Worm (Caenorhabditis elegans) whole organism, mixed stage, embryonic: Measurements from ENCODE around the gene T22E5.1.

Experiments used
- blmp-1 ChIP-seq: fragments of 150-350 bp; optimal IDR thresholded peaks from 2 replicates; lab custom pipeline; 2014; ENCODE audit warnings: missing biosample characterization, missing genetic modification characterization
- ceh-83 ChIP-seq: fragments of 200-800 bp; sonication (Bioruptor generic); optimal IDR thresholded peaks from 2 replicates; lab custom pipeline; 2018; ENCODE audit warnings: mild to moderate bottlenecking, missing genetic modification characterization, missing compliant biosample characterization
- ces-1 ChIP-seq: fragments of 150-350 bp; optimal IDR thresholded peaks from 2 replicates; lab custom pipeline; 2014; ENCODE audit warnings: missing biosample characterization, missing genetic modification reagents, missing genetic modification characterization
- drap-1 ChIP-seq: fragments of 200-800 bp; sonication (Bioruptor generic); optimal IDR thresholded peaks from 3 replicates; lab custom pipeline; 2018; ENCODE audit warnings: mild to moderate bottlenecking, missing genetic modification characterization, missing compliant biosample characterization
- elt-1 ChIP-seq: sonication (generic microtip); optimal IDR thresholded peaks from 2 replicates; lab custom pipeline; 2017; ENCODE audit warnings: missing genetic modification characterization, mild to moderate bottlenecking, missing compliant biosample characterization, antibody characterized with exemption, moderate library complexity, borderline replicate concordance; ENCODE audit not compliant: insufficient read depth
- elt-3 ChIP-seq: fragments of 150-350 bp; optimal IDR thresholded peaks from 2 replicates; lab custom pipeline; 2014; ENCODE audit warnings: missing biosample characterization, missing genetic modification characterization
- flh-1 ChIP-seq: fragments of 200-800 bp; sonication (Bioruptor generic); optimal IDR thresholded peaks from 2 replicates; lab custom pipeline; 2018; ENCODE audit warnings: mild to moderate bottlenecking, missing genetic modification characterization, moderate library complexity, missing compliant biosample characterization
- ham-2 ChIP-seq: fragments of 200-800 bp; sonication (Bioruptor generic); optimal IDR thresholded peaks from 2 replicates; lab custom pipeline; 2018; ENCODE audit warnings: mild to moderate bottlenecking, missing genetic modification characterization, missing compliant biosample characterization
- hlh-1 ChIP-seq: fragments of 150-350 bp; optimal IDR thresholded peaks from 2 replicates; lab custom pipeline; 2014; ENCODE audit warnings: missing biosample characterization, missing genetic modification reagents, missing genetic modification characterization
- lin-13 ChIP-seq: fragments of 150-350 bp; optimal IDR thresholded peaks from 2 replicates; lab custom pipeline; 2014; ENCODE audit warnings: missing biosample characterization, missing genetic modification characterization
- lin-32 ChIP-seq: fragments of 200-800 bp; sonication (Bioruptor generic); optimal IDR thresholded peaks from 2 replicates; lab custom pipeline; 2018; ENCODE audit warnings: mild to moderate bottlenecking, missing genetic modification characterization, missing compliant biosample characterization
- lsy-2 ChIP-seq: fragments of 150-350 bp; optimal IDR thresholded peaks from 2 replicates; lab custom pipeline; 2014; ENCODE audit warnings: missing biosample characterization, missing genetic modification characterization
- mab-5 ChIP-seq: fragments of 150-350 bp; optimal IDR thresholded peaks from 2 replicates; lab custom pipeline; 2014; ENCODE audit warnings: missing biosample characterization, missing genetic modification characterization
- mls-2 ChIP-seq: sonication (generic microtip); optimal IDR thresholded peaks from 2 replicates; lab custom pipeline; 2016; ENCODE audit warnings: mild to moderate bottlenecking, missing genetic modification characterization, moderate library complexity, missing compliant biosample characterization
- nhr-12 ChIP-seq: fragments of 150-350 bp; optimal IDR thresholded peaks from 2 replicates; lab custom pipeline; 2014; ENCODE audit warnings: missing biosample characterization, missing genetic modification characterization
- nhr-2 ChIP-seq: fragments of 150-350 bp; optimal IDR thresholded peaks from 2 replicates; lab custom pipeline; 2014; ENCODE audit warnings: missing biosample characterization, missing genetic modification characterization
- nhr-237 ChIP-seq: fragments of 150-350 bp; optimal IDR thresholded peaks from 2 replicates; lab custom pipeline; 2014; ENCODE audit warnings: missing biosample characterization, missing genetic modification characterization
- nhr-28 ChIP-seq: fragments of 150-350 bp; optimal IDR thresholded peaks from 2 replicates; lab custom pipeline; 2014; ENCODE audit warnings: missing biosample characterization, missing genetic modification characterization
- nhr-76 ChIP-seq: sonication (generic microtip); optimal IDR thresholded peaks from 2 replicates; lab custom pipeline; 2017; ENCODE audit warnings: missing biosample characterization, missing genetic modification characterization
- pha-4 ChIP-seq: fragments of 150-350 bp; optimal IDR thresholded peaks from 2 replicates; lab custom pipeline; 2018; ENCODE audit warnings: missing biosample characterization, missing genetic modification reagents, missing genetic modification characterization
- sem-2 ChIP-seq: fragments of 200-800 bp; sonication (Bioruptor generic); optimal IDR thresholded peaks from 2 replicates; lab custom pipeline; 2018; ENCODE audit warnings: mild to moderate bottlenecking, missing genetic modification characterization, missing compliant biosample characterization
- snpc-4 ChIP-seq: fragments of 150-350 bp; optimal IDR thresholded peaks from 2 replicates; lab custom pipeline; 2014; ENCODE audit warnings: missing biosample characterization, missing genetic modification characterization
- sptf-1 ChIP-seq: sonication (generic microtip); optimal IDR thresholded peaks from 2 replicates; lab custom pipeline; 2017; ENCODE audit warnings: mild to moderate bottlenecking, missing genetic modification characterization, moderate library complexity, missing compliant biosample characterization
- tbx-8 ChIP-seq: fragments of 200-800 bp; sonication (Bioruptor generic); optimal IDR thresholded peaks from 2 replicates; lab custom pipeline; 2018; ENCODE audit warnings: mild to moderate bottlenecking, missing genetic modification characterization, moderate library complexity, missing compliant biosample characterization
- unc-120 ChIP-seq: sonication (generic microtip); optimal IDR thresholded peaks from 2 replicates; lab custom pipeline; 2017; ENCODE audit warnings: missing genetic modification characterization, missing compliant biosample characterization; ENCODE audit not compliant: poor library complexity, severe bottlenecking
- unc-62 ChIP-seq: fragments of 150-350 bp; optimal IDR thresholded peaks from 2 replicates; lab custom pipeline; 2014; ENCODE audit warnings: missing biosample characterization, missing genetic modification reagents, missing genetic modification characterization
- zip-8 ChIP-seq: fragments of 150-350 bp; optimal IDR thresholded peaks from 2 replicates; lab custom pipeline; 2014; ENCODE audit warnings: missing biosample characterization, missing genetic modification characterization
- ztf-11 ChIP-seq: fragments of 150-350 bp; optimal IDR thresholded peaks from 2 replicates; lab custom pipeline; 2014; ENCODE audit warnings: missing biosample characterization, missing genetic modification characterization

T22E5.1 gene

ce11 chrX:6382930-6383329 lies 29.7 kb upstream of the T22E5.1 start:
- TF ChIP-seq pha-4 (tag; lab: Kevin White, UChicago) (no peak), ham-2 (peak; percentile 19), sem-2 (GFP tag; lab: Kevin White, UChicago) (no peak), lsy-2 (tag; lab: Kevin White, UChicago) (no peak), elt-1 (tag; lab: Kevin White, UChicago) (peak; percentile 24), mls-2 (tag; lab: Kevin White, UChicago) (no peak), tbx-8 (no peak), zip-8 (tag; lab: Kevin White, UChicago) (no peak)

- TF ChIP-seq pha-4 (tag; lab: Kevin White, UChicago): no peak
- peak; percentile 90 for TF ChIP-seq elt-1 (tag; lab: Kevin White, UChicago)
- TF ChIP-seq, all 35 proteins: peak for 1
Observed at ce11 chrX:6384537-6384936, 28.1 kb upstream of the T22E5.1 start.

ce11 chrX:6385185-6385584 lies 27.5 kb upstream of the T22E5.1 start, which contains the start of gene igdb-3:
Gene igdb-3 (plus strand): TSS chrX:6385485.
- TF ChIP-seq elt-3 (tag; lab: Kevin White, UChicago): no peak

DNA sequence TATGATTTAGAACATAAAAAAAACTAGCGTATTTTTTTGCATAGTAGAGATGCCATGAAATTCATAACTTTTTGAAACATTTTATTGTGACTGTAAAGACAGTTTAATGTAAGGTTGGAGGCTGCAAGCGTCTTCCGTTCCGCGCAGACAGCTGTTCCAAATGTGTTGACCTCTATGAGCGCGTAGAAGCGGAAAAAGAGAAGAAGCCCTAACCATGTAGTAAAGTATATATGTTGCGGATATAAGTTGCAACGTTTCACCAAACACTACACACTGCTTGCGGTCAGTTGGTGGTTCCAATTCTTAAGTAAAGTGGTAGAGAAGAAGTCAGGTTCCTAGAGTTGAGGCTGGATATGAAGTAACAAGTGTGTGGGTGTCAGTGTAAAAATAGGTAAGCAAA lies 24.0 kb upstream of the T22E5.1 start:
- TF ChIP-seq nhr-12 (tag; lab: Kevin White, UChicago) (no peak), snpc-4 (tag; lab: Kevin White, UChicago) (no peak), tbx-8 (no peak), nhr-237 (no peak), hlh-1 (tag; lab: Kevin White, UChicago) (peak; percentile 99), elt-1 (tag; lab: Kevin White, UChicago) (no peak)

DNA sequence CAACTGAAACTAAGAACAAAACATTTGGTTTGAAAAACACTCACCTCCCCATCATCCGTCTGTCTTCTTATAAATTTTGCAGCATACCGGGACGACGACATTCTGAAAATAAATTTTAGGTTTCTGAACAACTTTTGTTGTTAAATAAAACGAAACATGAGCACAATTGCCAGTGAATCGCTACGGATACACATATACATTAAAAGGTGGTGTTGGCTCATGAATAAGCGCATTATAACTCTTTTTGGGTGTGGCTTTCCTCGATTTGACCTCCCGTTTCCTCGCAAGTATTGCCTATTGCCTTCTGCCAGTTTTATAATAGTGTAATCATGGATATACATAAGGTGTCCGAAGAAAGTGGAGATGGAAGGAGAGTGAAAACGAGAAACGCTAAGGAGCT lies 21.2 kb upstream of the T22E5.1 start, which contains the start of gene igcm-2:
igcm-2 (minus strand) TSS at position 101 of the 400 bp plus-strand sequence.
- TF ChIP-seq pha-4 (tag; lab: Kevin White, UChicago) (no peak), nhr-12 (tag; lab: Kevin White, UChicago) (no peak), unc-120 (tag; lab: Kevin White, UChicago) (no peak), nhr-28 (no peak), ceh-83 (GFP tag; lab: Kevin White, UChicago) (no peak), sptf-1 (tag; lab: Kevin White, UChicago) (no peak), nhr-76 (tag; lab: Kevin White, UChicago) (no peak), blmp-1 (tag; lab: Kevin White, UChicago) (no peak), mls-2 (tag; lab: Kevin White, UChicago) (no peak), ces-1 (GFP tag; lab: Kevin White, UChicago) (no peak), lsy-2 (tag; lab: Kevin White, UChicago) (no peak), tbx-8 (no peak), mab-5 (tag; lab: Kevin White, UChicago) (no peak), snpc-4 (tag; lab: Kevin White, UChicago) (no peak), unc-62 (GFP tag; lab: Kevin White, UChicago) (no peak)
- TF ChIP-seq, all 35 proteins: peak for 0

- peak; percentile 79 for TF ChIP-seq hlh-1 (tag; lab: Kevin White, UChicago)
- no peak for TF ChIP-seq lin-32
- TF ChIP-seq unc-62 (GFP tag; lab: Kevin White, UChicago): peak; percentile 61
- peak; percentile 44 for TF ChIP-seq unc-120 (tag; lab: Kevin White, UChicago)
Observed at ce11 chrX:6399450-6399849, 13.2 kb upstream of the T22E5.1 start.

DNA sequence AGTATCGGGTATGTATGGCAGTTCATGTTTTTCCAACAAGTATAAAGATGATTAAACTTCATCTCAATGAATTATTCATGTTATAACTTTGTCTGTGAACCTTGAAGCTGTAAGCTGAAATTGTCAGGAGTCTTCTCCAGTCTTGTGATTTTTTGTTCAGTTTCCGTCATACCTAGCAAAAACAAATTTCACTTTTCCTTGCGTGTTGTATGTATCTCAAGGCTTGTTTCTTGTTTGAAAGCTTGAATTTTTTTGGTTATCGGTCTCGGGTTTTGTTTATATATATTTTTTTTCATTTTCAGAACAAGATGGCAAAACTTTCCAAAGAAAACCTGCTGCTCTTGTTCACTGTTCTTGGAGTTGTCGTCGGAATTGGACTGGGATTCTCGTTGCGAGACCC lies 9.6 kb upstream of the T22E5.1 start, which contains the start of gene glt-4:
glt-4 (plus strand) TSS at position 301 of the 400 bp plus-strand sequence.
- no peak for TF ChIP-seq elt-1 (tag; lab: Kevin White, UChicago)
- no peak for TF ChIP-seq nhr-28
- TF ChIP-seq pha-4 (tag; lab: Kevin White, UChicago): no peak
- TF ChIP-seq nhr-12 (tag; lab: Kevin White, UChicago): no peak

- TF ChIP-seq elt-1 (tag; lab: Kevin White, UChicago): no peak
- no peak for TF ChIP-seq ham-2
- TF ChIP-seq blmp-1 (tag; lab: Kevin White, UChicago): no peak
- no peak for TF ChIP-seq nhr-76 (tag; lab: Kevin White, UChicago)
- TF ChIP-seq lsy-2 (tag; lab: Kevin White, UChicago): no peak
- TF ChIP-seq nhr-237: no peak
- no peak for TF ChIP-seq lin-13 (tag; lab: Kevin White, UChicago)
- TF ChIP-seq drap-1 (GFP tag; lab: Kevin White, UChicago): no peak
- TF ChIP-seq ztf-11: no peak
- TF ChIP-seq ceh-83 (GFP tag; lab: Kevin White, UChicago): no peak
- no peak for TF ChIP-seq ces-1 (GFP tag; lab: Kevin White, UChicago)
- TF ChIP-seq nhr-2 (tag; lab: Kevin White, UChicago): no peak
- TF ChIP-seq flh-1 (GFP tag; lab: Kevin White, UChicago): no peak
- no peak for TF ChIP-seq mls-2 (tag; lab: Kevin White, UChicago)
- no peak for TF ChIP-seq nhr-12 (tag; lab: Kevin White, UChicago)
- no peak for TF ChIP-seq tbx-8
Observed at ce11 chrX:6405905-6406304, 6.8 kb upstream of the T22E5.1 start.
